Worm (Caenorhabditis elegans) whole organism, late embryonic: Measurements from ENCODE around the gene F02C12.2.
"Not testable (repeated sequence)": the region's sequence is repeated elsewhere in the genome, so short reads cannot be mapped to it uniquely, and the experiment has no call there.

Experiments
- C38D4.7 ChIP-seq: fragments of 200-800 bp; sonication (Bioruptor generic); optimal IDR thresholded peaks from 2 replicates; lab custom pipeline; 2018; ENCODE audit warnings: mild to moderate bottlenecking, missing genetic modification characterization, moderate library complexity, missing compliant biosample characterization
- F13H6.1 ChIP-seq: sonication (generic microtip); optimal IDR thresholded peaks from 2 replicates; lab custom pipeline; 2016; ENCODE audit warnings: missing genetic modification characterization, missing compliant biosample characterization
- T23F11.4 ChIP-seq: fragments of 200-800 bp; sonication (Bioruptor generic); optimal IDR thresholded peaks from 2 replicates; lab custom pipeline; 2018; ENCODE audit warnings: mild to moderate bottlenecking, missing genetic modification characterization, missing compliant biosample characterization
- ahr-1 ChIP-seq: sonication (generic microtip); optimal IDR thresholded peaks from 2 replicates; lab custom pipeline; 2016; ENCODE audit warnings: missing genetic modification characterization, missing compliant biosample characterization
- ama-1 ChIP-seq: fragments of 150-350 bp; optimal IDR thresholded peaks from 2 replicates; lab custom pipeline; 2014
- ceh-14 ChIP-seq: sonication (generic microtip); optimal IDR thresholded peaks from 2 replicates; lab custom pipeline; 2016; ENCODE audit warnings: missing genotype, missing genetic modification characterization, missing compliant biosample characterization
- ceh-18 ChIP-seq: sonication (generic microtip); optimal IDR thresholded peaks from 2 replicates; lab custom pipeline; 2016; ENCODE audit warnings: missing genetic modification characterization, missing compliant biosample characterization
- ceh-2 ChIP-seq: sonication (generic microtip); optimal IDR thresholded peaks from 2 replicates; lab custom pipeline; 2016; ENCODE audit warnings: missing genotype, missing genetic modification characterization, missing compliant biosample characterization
- ceh-22 ChIP-seq: sonication (generic microtip); optimal IDR thresholded peaks from 2 replicates; lab custom pipeline; 2017; ENCODE audit warnings: missing biosample characterization, missing genetic modification characterization
- ceh-30 ChIP-seq: fragments of 150-350 bp; optimal IDR thresholded peaks from 2 replicates; lab custom pipeline; 2014; ENCODE audit warnings: missing biosample characterization, missing genetic modification characterization
- ceh-48 ChIP-seq: sonication (generic microtip); optimal IDR thresholded peaks from 2 replicates; lab custom pipeline; 2016; ENCODE audit warnings: missing genetic modification characterization, inconsistent platforms, missing compliant biosample characterization
- ceh-9 ChIP-seq: sonication (generic microtip); optimal IDR thresholded peaks from 2 replicates; lab custom pipeline; 2016; ENCODE audit warnings: mild to moderate bottlenecking, missing genetic modification characterization, inconsistent platforms, missing compliant biosample characterization
- elt-2 ChIP-seq: sonication (generic microtip); optimal IDR thresholded peaks from 2 replicates; lab custom pipeline; 2016; ENCODE audit warnings: missing genetic modification reagents, missing genetic modification characterization, missing compliant biosample characterization
- ets-4 ChIP-seq: sonication (generic microtip); optimal IDR thresholded peaks from 2 replicates; lab custom pipeline; 2016; ENCODE audit warnings: missing genetic modification characterization, missing compliant biosample characterization
- eyg-1 ChIP-seq: sonication (generic microtip); optimal IDR thresholded peaks from 2 replicates; lab custom pipeline; 2016; ENCODE audit warnings: missing genotype, missing genetic modification characterization, missing compliant biosample characterization
- fkh-10 ChIP-seq: fragments of 150-350 bp; optimal IDR thresholded peaks from 2 replicates; lab custom pipeline; 2014; ENCODE audit warnings: missing biosample characterization, missing genetic modification reagents, missing genetic modification characterization
- fkh-6 ChIP-seq: sonication (generic microtip); optimal IDR thresholded peaks from 2 replicates; lab custom pipeline; 2016; ENCODE audit warnings: missing genetic modification characterization, missing compliant biosample characterization
- hlh-15 ChIP-seq: sonication (generic microtip); optimal IDR thresholded peaks from 2 replicates; lab custom pipeline; 2016; ENCODE audit warnings: missing genetic modification characterization, missing compliant biosample characterization
- hlh-6 ChIP-seq: sonication (generic microtip); optimal IDR thresholded peaks from 2 replicates; lab custom pipeline; 2016; ENCODE audit warnings: missing genotype, missing genetic modification characterization, missing compliant biosample characterization
- hlh-8 ChIP-seq: sonication (generic microtip); optimal IDR thresholded peaks from 2 replicates; lab custom pipeline; 2016; ENCODE audit warnings: missing genotype, missing genetic modification characterization, missing compliant biosample characterization
- lin-11 ChIP-seq: fragments of 200-800 bp; sonication (Bioruptor generic); optimal IDR thresholded peaks from 2 replicates; lab custom pipeline; 2018; ENCODE audit warnings: mild to moderate bottlenecking, missing genetic modification characterization, missing compliant biosample characterization
- nfya-1 ChIP-seq: sonication (generic microtip); optimal IDR thresholded peaks from 2 replicates; lab custom pipeline; 2017; ENCODE audit warnings: missing genetic modification characterization, mild to moderate bottlenecking, missing compliant biosample characterization, antibody characterized with exemption, moderate library complexity
- nhr-11 ChIP-seq: fragments of 150-350 bp; optimal IDR thresholded peaks from 2 replicates; lab custom pipeline; 2014; ENCODE audit warnings: missing biosample characterization, missing genetic modification characterization
- nhr-232 ChIP-seq: sonication (generic microtip); optimal IDR thresholded peaks from 2 replicates; lab custom pipeline; 2016; ENCODE audit warnings: missing genetic modification characterization, missing compliant biosample characterization
- npax-4 ChIP-seq: sonication (generic microtip); optimal IDR thresholded peaks from 2 replicates; lab custom pipeline; 2016; ENCODE audit warnings: missing genetic modification characterization, missing compliant biosample characterization
- odd-2 ChIP-seq: sonication (generic microtip); optimal IDR thresholded peaks from 2 replicates; lab custom pipeline; 2017; ENCODE audit warnings: antibody characterized with exemption, mild to moderate bottlenecking, missing genetic modification characterization, missing compliant biosample characterization
- pag-3 ChIP-seq: sonication (generic microtip); optimal IDR thresholded peaks from 2 replicates; lab custom pipeline; 2016; ENCODE audit warnings: missing compliant biosample characterization, missing genetic modification characterization, borderline replicate concordance
- pat-9 ChIP-seq: fragments of 200-800 bp; sonication (Bioruptor generic); optimal IDR thresholded peaks from 2 replicates; lab custom pipeline; 2018; ENCODE audit warnings: mild to moderate bottlenecking, missing genetic modification characterization, moderate library complexity, missing compliant biosample characterization
- pha-2 ChIP-seq: sonication (generic microtip); optimal IDR thresholded peaks from 2 replicates; lab custom pipeline; 2017; ENCODE audit warnings: mild to moderate bottlenecking, missing genetic modification characterization, missing compliant biosample characterization
- pqm-1 ChIP-seq: sonication (generic microtip); optimal IDR thresholded peaks from 2 replicates; lab custom pipeline; 2016; ENCODE audit warnings: missing genetic modification characterization, missing compliant biosample characterization
- pros-1 ChIP-seq: fragments of 150-350 bp; optimal IDR thresholded peaks from 2 replicates; lab custom pipeline; 2014; ENCODE audit warnings: missing biosample characterization, missing genetic modification reagents, missing genetic modification characterization
- rnt-1 ChIP-seq: sonication (generic microtip); optimal IDR thresholded peaks from 2 replicates; lab custom pipeline; 2016; ENCODE audit warnings: missing genetic modification characterization, missing compliant biosample characterization
- sdc-2 ChIP-seq: sonication (generic microtip); optimal IDR thresholded peaks from 2 replicates; lab custom pipeline; 2016; ENCODE audit warnings: missing genotype, missing genetic modification characterization, missing compliant biosample characterization
- sox-2 ChIP-seq: fragments of 200-800 bp; sonication (Bioruptor generic); IDR thresholded peaks from 2 replicates; pipeline ENCODE4 v1.3.6; 2022; ENCODE audit warnings: missing genetic modification reagents, missing genetic modification characterization, missing compliant biosample characterization
- sox-4 ChIP-seq: sonication (generic microtip); optimal IDR thresholded peaks from 2 replicates; lab custom pipeline; 2017; ENCODE audit warnings: mild to moderate bottlenecking, missing genetic modification characterization, inconsistent platforms, missing compliant biosample characterization
- tbx-2 ChIP-seq: sonication (generic microtip); optimal IDR thresholded peaks from 2 replicates; lab custom pipeline; 2016; ENCODE audit warnings: missing genetic modification characterization, missing compliant biosample characterization
- unc-42 ChIP-seq: sonication (generic microtip); optimal IDR thresholded peaks from 2 replicates; lab custom pipeline; 2016; ENCODE audit warnings: missing genotype, missing genetic modification characterization, missing compliant biosample characterization
- unc-86 ChIP-seq: sonication (generic microtip); optimal IDR thresholded peaks from 2 replicates; lab custom pipeline; 2016; ENCODE audit warnings: missing genetic modification characterization, missing compliant biosample characterization
- zip-5 ChIP-seq: sonication (generic microtip); optimal IDR thresholded peaks from 2 replicates; lab custom pipeline; 2016; ENCODE audit warnings: missing genetic modification characterization, missing compliant biosample characterization

Gene F02C12.2

DNA sequence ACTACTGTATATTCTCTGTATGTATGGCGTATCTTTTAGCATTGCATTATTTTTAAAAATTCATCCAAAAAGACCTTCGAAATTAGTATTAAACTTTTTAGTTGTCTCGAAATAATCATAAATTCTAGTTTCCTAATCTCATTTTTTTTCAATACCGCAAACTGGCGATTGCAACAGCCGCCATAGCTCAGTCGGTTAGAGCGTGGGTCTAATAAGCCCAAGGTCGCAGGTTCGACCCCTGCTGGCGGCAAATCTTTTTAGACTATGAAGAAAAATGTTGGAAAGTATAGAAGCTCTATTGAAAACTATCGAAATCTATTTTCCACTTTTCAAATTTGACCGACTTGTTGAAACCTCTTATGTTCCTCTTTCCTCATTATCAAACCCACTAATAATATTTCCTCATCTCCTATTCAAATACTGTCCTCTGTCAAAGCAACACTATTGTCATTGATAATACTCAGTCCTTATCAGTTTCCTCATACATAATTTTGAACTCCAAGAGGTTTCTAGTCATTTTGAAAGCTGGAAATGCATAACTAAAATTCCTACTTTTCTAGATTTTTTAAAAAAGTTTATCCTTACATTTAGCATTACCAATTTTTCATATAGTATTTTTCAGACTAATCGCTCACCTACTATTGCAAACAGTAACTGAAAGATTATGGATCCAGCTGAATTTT, 36.8 kb upstream of the F02C12.2 start, which contains the start of gene jmjd-3.3:
Gene jmjd-3.3, plus strand, starts transcription at position 633 of the 683 bp plus-strand sequence.
- TF ChIP-seq zip-5 (tag; lab: Kevin White, UChicago): no peak
- TF ChIP-seq ceh-30: no peak
- TF ChIP-seq nhr-232 (tag; lab: Kevin White, UChicago): no peak
- no peak for TF ChIP-seq pha-2
- TF ChIP-seq ceh-48: no peak
- no peak for TF ChIP-seq ama-1
- TF ChIP-seq C38D4.7 (GFP tag; lab: Kevin White, UChicago): no peak
- TF ChIP-seq sox-4 (tag; lab: Kevin White, UChicago): no peak
- TF ChIP-seq lin-11: no peak
- no peak for TF ChIP-seq T23F11.4 (GFP tag; lab: Kevin White, UChicago)

ce11 chrX:13435116-13435515, 36.0 kb upstream of the F02C12.2 start:
- no peak for TF ChIP-seq T23F11.4 (GFP tag; lab: Kevin White, UChicago)
- TF ChIP-seq sdc-2 (tag; lab: Kevin White, UChicago): peak; percentile 93

DNA sequence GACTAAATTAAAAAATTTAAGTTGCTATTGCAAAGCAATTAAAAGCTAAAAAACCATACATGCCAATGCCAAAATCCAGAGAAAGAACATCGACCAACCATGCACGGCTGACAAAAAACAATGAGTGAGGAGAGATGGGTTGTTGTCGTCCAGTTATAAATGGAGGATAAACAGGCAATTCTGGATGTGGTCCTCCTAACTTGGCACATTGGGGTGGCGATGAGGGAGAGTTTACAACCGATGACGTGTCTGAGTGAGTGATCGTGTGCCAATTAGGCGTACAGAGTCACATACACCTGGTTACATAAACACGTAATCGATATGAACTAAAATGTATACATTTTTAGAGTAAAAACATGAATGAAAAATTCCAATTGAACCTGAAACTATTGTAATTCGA, 32.3 kb upstream of the F02C12.2 start, which contains the start of gene C29F7.10:
Gene C29F7.10, minus strand, starts transcription at position 101 of the 400 bp plus-strand sequence.
- TF ChIP-seq sdc-2, ets-4, nfya-1 (tag; lab: Kevin White, UChicago): not testable (repeated sequence)

DNA sequence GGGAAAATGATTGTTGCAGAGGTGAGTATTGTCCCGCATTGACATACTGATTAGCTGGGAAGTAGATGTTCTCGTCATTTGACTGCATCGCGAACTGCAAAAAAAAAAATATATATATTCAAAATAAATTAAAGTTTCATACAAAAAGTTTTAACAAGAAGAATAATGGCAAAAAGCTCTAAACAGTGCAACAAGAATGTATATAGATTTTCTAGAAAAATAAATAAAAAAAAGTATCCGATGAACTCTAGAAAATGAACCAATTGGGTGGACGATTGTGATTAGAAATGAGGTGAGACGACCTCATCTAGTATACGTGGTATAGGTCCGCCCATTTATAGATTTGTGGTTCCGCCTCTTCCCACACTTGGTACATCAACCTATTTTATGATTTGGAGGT, 29.6 kb upstream of the F02C12.2 start, which contains the start of gene fkh-4:
Gene fkh-4, minus strand, starts transcription at position 101 of the 400 bp plus-strand sequence.
- TF ChIP-seq ama-1; fkh-6; unc-86 (tag; lab: Kevin White, UChicago): not testable (repeated sequence)

- TF ChIP-seq ahr-1 (tag; lab: Kevin White, UChicago) (no peak), npax-4 (tag; lab: Kevin White, UChicago) (no peak), nhr-11 (no peak), ceh-2 (tag; lab: Kevin White, UChicago) (no peak), tbx-2 (tag; lab: Kevin White, UChicago) (no peak)
- TF ChIP-seq, all 69 proteins: peak for 0
Measured at ce11 chrX:13423340-13423739, 24.2 kb upstream of the F02C12.2 start, which contains the start of gene fkh-3. TSS of gene fkh-3 (minus strand) at chrX:13423440.

DNA sequence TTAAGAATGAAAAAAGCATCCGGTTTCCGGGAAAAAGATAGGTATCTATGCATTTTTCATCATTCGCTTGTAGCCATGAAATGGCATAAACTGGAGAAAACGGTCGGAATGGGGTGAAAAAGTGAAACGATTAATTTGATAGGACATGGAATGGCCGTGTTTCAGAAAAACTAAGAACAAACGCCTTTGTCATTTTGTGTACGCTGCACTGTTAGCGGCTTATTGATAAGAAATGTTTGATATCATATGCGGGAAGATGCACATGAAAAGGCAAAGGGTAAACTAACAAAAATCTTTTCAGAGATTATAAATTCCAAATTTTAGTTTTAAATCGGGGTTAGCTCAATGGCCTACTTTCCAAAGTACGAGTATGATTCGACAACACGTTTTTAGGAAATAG, 21.9 kb upstream of the F02C12.2 start:
- no peak for TF ChIP-seq ceh-2 (tag; lab: Kevin White, UChicago)
- TF ChIP-seq elt-2 (tag; lab: Kevin White, UChicago): peak; percentile 45

ce11 chrX:13419884-13420339, 20.8 kb upstream of the F02C12.2 start, which contains the start of gene C29F7.3:
TSS of gene C29F7.3 (minus strand) at chrX:13419934.
- TF ChIP-seq sox-4 (tag; lab: Kevin White, UChicago) (no peak), sox-2 (GFP tag; lab: Robert Waterston, UW) (no peak), eyg-1 (tag; lab: Kevin White, UChicago) (no peak), fkh-10 (GFP tag; lab: Kevin White, UChicago) (no peak), hlh-6 (tag; lab: Kevin White, UChicago) (peak; percentile 24), ahr-1 (tag; lab: Kevin White, UChicago) (no peak), ceh-9 (tag; lab: Kevin White, UChicago) (no peak), pat-9 (no peak), pag-3 (no peak), unc-42 (tag; lab: Kevin White, UChicago) (no peak), rnt-1 (peak; percentile 3), pqm-1 (tag; lab: Kevin White, UChicago) (no peak), ceh-22 (tag; lab: Kevin White, UChicago) (no peak), F13H6.1 (tag; lab: Kevin White, UChicago) (no peak), odd-2 (tag; lab: Kevin White, UChicago) (no peak), hlh-15 (tag; lab: Kevin White, UChicago) (no peak), elt-2 (tag; lab: Kevin White, UChicago) (no peak), ceh-14 (tag; lab: Kevin White, UChicago) (no peak), lin-11 (no peak), ceh-30 (no peak), pros-1 (tag; lab: Kevin White, UChicago) (no peak), hlh-8 (no peak), tbx-2 (tag; lab: Kevin White, UChicago) (peak; percentile 44), nhr-232 (tag; lab: Kevin White, UChicago) (no peak), ceh-18 (tag; lab: Kevin White, UChicago) (no peak)
